Worm (Caenorhabditis elegans) whole organism, early embryonic: Measurements from ENCODE around the gene F26F2.1.

Experiments used
- ama-1 ChIP-seq: fragments of 150-350 bp; optimal IDR thresholded peaks from 2 replicates; lab custom pipeline; 2014
- ceh-36 ChIP-seq: sonication (generic microtip); optimal IDR thresholded peaks from 2 replicates; lab custom pipeline; 2016; ENCODE audit warnings: missing genetic modification characterization, inconsistent platforms, missing compliant biosample characterization
- tbx-11 ChIP-seq: fragments of 200-800 bp; sonication (Bioruptor generic); IDR thresholded peaks from 2 replicates; pipeline ENCODE4 v1.3.6; 2022; ENCODE audit warnings: missing genetic modification characterization, missing compliant biosample characterization
- tbx-37 ChIP-seq: fragments of 200-800 bp; sonication (Bioruptor generic); conservative IDR thresholded peaks from 2 replicates; pipeline ENCODE4 v1.3.6; 2022; ENCODE audit warnings: missing genetic modification reagents, missing genetic modification characterization, missing compliant biosample characterization

DNA sequence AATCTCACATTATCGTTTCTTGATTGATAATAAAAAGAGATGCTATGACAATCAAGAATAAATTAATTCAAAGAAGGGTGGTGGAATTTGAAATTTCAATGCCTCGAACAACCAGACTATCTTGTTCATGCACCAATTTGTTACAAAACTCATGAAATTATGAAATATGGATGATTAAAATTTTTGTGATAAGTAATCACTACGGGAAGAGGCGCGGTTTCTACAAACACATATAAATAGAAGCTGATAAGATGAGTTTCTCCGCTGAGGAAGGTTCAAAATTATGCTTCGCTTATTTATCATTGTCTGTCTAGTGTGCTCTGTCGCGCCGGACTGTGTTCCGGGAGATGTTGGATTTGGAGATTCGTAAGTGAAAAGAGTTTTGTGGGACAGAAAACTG lies 47.2 kb downstream of the F26F2.1 start:
- no peak for TF ChIP-seq ceh-36 (tag; lab: Kevin White, UChicago)
- TF ChIP-seq ama-1 (lab: Kevin White, UChicago) = no peak
- no peak for TF ChIP-seq tbx-37
- TF ChIP-seq tbx-11 (GFP tag; lab: Robert Waterston, UW) = no peak
